Worm (Caenorhabditis elegans): ENCODE data around the gene W02D7.12.

DNA sequence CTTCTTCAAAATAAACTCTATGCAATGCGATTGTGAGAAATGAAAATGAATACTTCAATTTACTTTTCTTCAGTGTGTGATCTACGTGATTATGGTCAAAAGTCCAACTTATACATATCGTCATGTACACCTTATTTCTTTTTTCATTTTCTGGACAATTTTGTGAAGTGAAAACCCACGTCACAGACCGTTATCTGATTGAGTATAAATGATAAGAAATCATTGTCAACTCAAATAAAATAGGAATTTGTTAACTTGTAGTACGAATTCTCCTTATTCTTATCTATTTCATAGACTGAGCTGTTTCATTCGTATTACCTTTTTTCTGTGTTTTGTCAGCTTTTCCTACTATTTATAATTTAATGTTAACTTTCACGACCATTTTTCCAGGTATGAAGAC is 39.3 kb upstream of the W02D7.12 start, which contains the start of gene asp-5:
- TF ChIP-seq hmbx-1 (tag; optimal IDR thresholded peaks at IDR 0.05) (no peak), hnd-1 (tag; optimal IDR thresholded peaks at IDR 0.05) (no peak), flt-1 (GFP tag; IDR thresholded peaks at IDR 0.05) (no peak), B0310.2 (tag; optimal IDR thresholded peaks at IDR 0.05) (no peak), sea-1 (GFP tag; conservative IDR thresholded peaks at IDR 0.05) (no peak), scrt-1 (GFP tag; IDR thresholded peaks at IDR 0.05) (no peak), ceh-13 (GFP tag; optimal IDR thresholded peaks at IDR 0.05) (no peak), ama-1 (optimal IDR thresholded peaks at IDR 0.05) (no peak), ceh-36 (tag; optimal IDR thresholded peaks at IDR 0.05) (no peak), ets-7 (tag; optimal IDR thresholded peaks at IDR 0.05) (no peak), tbx-11 (GFP tag; IDR thresholded peaks at IDR 0.05) (no peak), tbx-37 (GFP tag; conservative IDR thresholded peaks at IDR 0.05) (no peak), aly-1 (tag; optimal IDR thresholded peaks at IDR 0.05) (no peak)

All from whole organism, early embryonic.